Worm (Caenorhabditis elegans) whole organism, young adult: ENCODE data around the gene ugt-55.

ENCODE experiments used
- B0035.1 ChIP-seq: sonication (generic microtip); optimal IDR thresholded peaks from 2 replicates; lab custom pipeline; 2016; ENCODE audit warnings: missing genetic modification characterization, mild to moderate bottlenecking, missing compliant biosample characterization, missing genotype, missing genetic modification reagents
- C06A6.2 ChIP-seq: fragments of 200-800 bp; sonication (Bioruptor generic); conservative IDR thresholded peaks from 2 replicates; pipeline ENCODE4 v1.3.6; 2022; ENCODE audit warnings: missing genetic modification characterization, missing compliant biosample characterization
- F22D6.2 ChIP-seq: sonication (generic microtip); optimal IDR thresholded peaks from 2 replicates; lab custom pipeline; 2016; ENCODE audit warnings: mild to moderate bottlenecking, missing genetic modification characterization, missing compliant biosample characterization
- F33H1.4 ChIP-seq: fragments of 200-800 bp; sonication (Bioruptor generic); IDR thresholded peaks from 2 replicates; pipeline ENCODE4 v1.3.6; 2022; ENCODE audit warnings: missing genetic modification reagents, missing genetic modification characterization, missing compliant biosample characterization
- F49E8.2 ChIP-seq: sonication (generic microtip); optimal IDR thresholded peaks from 3 replicates; lab custom pipeline; 2017; ENCODE audit warnings: missing genetic modification characterization, mild to moderate bottlenecking, missing compliant biosample characterization, antibody characterized with exemption, moderate library complexity; ENCODE audit not compliant: insufficient read depth
- T07F8.4 ChIP-seq: sonication (generic microtip); optimal IDR thresholded peaks from 2 replicates; lab custom pipeline; 2016; ENCODE audit warnings: mild to moderate bottlenecking, missing genetic modification characterization, moderate library complexity, missing compliant biosample characterization
- T26A5.8 ChIP-seq: sonication (generic microtip); optimal IDR thresholded peaks from 2 replicates; lab custom pipeline; 2016; ENCODE audit warnings: missing genetic modification characterization, missing compliant biosample characterization
- Y67H2A.10 ChIP-seq: fragments of 200-800 bp; sonication (Bioruptor generic); conservative IDR thresholded peaks from 2 replicates; pipeline ENCODE4 v1.3.6; 2022; ENCODE audit warnings: missing genetic modification reagents, missing genetic modification characterization, missing compliant biosample characterization
- ZK185.1 ChIP-seq: sonication (generic microtip); optimal IDR thresholded peaks from 2 replicates; lab custom pipeline; 2016; ENCODE audit warnings: mild to moderate bottlenecking, missing genetic modification characterization, missing compliant biosample characterization; ENCODE audit not compliant: poor library complexity, severe bottlenecking
- ama-1 ChIP-seq, 3 experiments: fragments of 150-350 bp in 1 of 3; sonication (generic microtip) in 2 of 3; optimal IDR thresholded peaks; 2 replicates each; lab custom pipeline; 2014 to 2018; ENCODE audit warnings: missing biosample characterization in 2 of 3, missing genetic modification characterization in 2 of 3, missing genetic modification reagents in 2 of 3
- aptf-2 ChIP-seq: fragments of 200-800 bp; sonication (Bioruptor generic); conservative IDR thresholded peaks from 2 replicates; pipeline ENCODE4 v1.3.6; 2022; ENCODE audit warnings: missing genetic modification reagents, missing genetic modification characterization, missing compliant biosample characterization
- aptf-3 ChIP-seq: fragments of 200-800 bp; sonication (Bioruptor generic); IDR thresholded peaks from 2 replicates; pipeline ENCODE4 v1.3.6; 2022; ENCODE audit warnings: missing genetic modification characterization, missing compliant biosample characterization
- atf-7 ChIP-seq: sonication (generic microtip); optimal IDR thresholded peaks from 2 replicates; lab custom pipeline; 2017; ENCODE audit warnings: mild to moderate bottlenecking, missing genetic modification characterization, missing compliant biosample characterization
- cebp-1 ChIP-seq, 2 experiments: fragments of 200-800 bp in 1 of 2; sonication (Bioruptor generic) in 1 of 2; sonication (generic microtip) in 1 of 2; IDR thresholded peaks in 1 of 2; optimal IDR thresholded peaks in 1 of 2; 2 replicates each; pipeline versions ENCODE4 v1.3.6 to Lab custom; 2017 to 2022; ENCODE audit warnings: missing compliant biosample characterization in 2 of 2, missing genetic modification characterization in 2 of 2, mild to moderate bottlenecking in 1 of 2, missing genetic modification reagents in 1 of 2, moderate library complexity in 1 of 2
- ceh-40 ChIP-seq: fragments of 200-800 bp; sonication (Bioruptor generic); IDR thresholded peaks from 2 replicates; pipeline ENCODE4 v1.3.6; 2022; ENCODE audit warnings: missing genetic modification characterization, missing compliant biosample characterization
- chd-7 ChIP-seq: sonication (generic microtip); optimal IDR thresholded peaks from 2 replicates; lab custom pipeline; 2016; ENCODE audit warnings: mild to moderate bottlenecking, missing genetic modification characterization, moderate library complexity, missing compliant biosample characterization
- dox-1 ChIP-seq: fragments of 200-800 bp; sonication (Bioruptor generic); IDR thresholded peaks from 2 replicates; pipeline ENCODE4 v1.3.6; 2022; ENCODE audit warnings: missing genetic modification reagents, missing genetic modification characterization, missing compliant biosample characterization
- dpff-1 ChIP-seq: sonication (generic microtip); optimal IDR thresholded peaks from 2 replicates; lab custom pipeline; 2017; ENCODE audit warnings: mild to moderate bottlenecking, missing genetic modification characterization, missing compliant biosample characterization
- fkh-3 ChIP-seq: sonication (generic microtip); optimal IDR thresholded peaks from 2 replicates; lab custom pipeline; 2016; ENCODE audit warnings: mild to moderate bottlenecking, missing genetic modification characterization, missing compliant biosample characterization
- gei-17 ChIP-seq: fragments of 200-800 bp; sonication (Bioruptor generic); optimal IDR thresholded peaks from 2 replicates; lab custom pipeline; 2018; ENCODE audit warnings: mild to moderate bottlenecking, missing genetic modification characterization, missing compliant biosample characterization
- madf-6 ChIP-seq: fragments of 200-800 bp; sonication (Bioruptor generic); IDR thresholded peaks from 2 replicates; pipeline ENCODE4 v1.3.6; 2022; ENCODE audit warnings: missing genetic modification reagents, missing genetic modification characterization, missing compliant biosample characterization
- mcd-1 ChIP-seq: fragments of 200-800 bp; sonication (Bioruptor generic); IDR thresholded peaks from 2 replicates; pipeline ENCODE4 v1.3.6; 2022; ENCODE audit warnings: missing genetic modification reagents, missing genetic modification characterization, missing compliant biosample characterization
- mel-28 ChIP-seq: sonication (generic microtip); optimal IDR thresholded peaks from 2 replicates; lab custom pipeline; 2016; ENCODE audit warnings: borderline replicate concordance, mild to moderate bottlenecking, missing genetic modification characterization, missing compliant biosample characterization
- mxl-1 ChIP-seq: sonication (generic microtip); optimal IDR thresholded peaks from 2 replicates; lab custom pipeline; 2016; ENCODE audit warnings: missing genetic modification characterization, missing compliant biosample characterization
- nfya-2 ChIP-seq: fragments of 200-800 bp; sonication (Bioruptor generic); IDR thresholded peaks from 2 replicates; pipeline ENCODE4 v1.3.6; 2022; ENCODE audit warnings: missing genetic modification reagents, missing genetic modification characterization, missing compliant biosample characterization
- nfyb-1 ChIP-seq: fragments of 200-800 bp; sonication (Bioruptor generic); IDR thresholded peaks from 2 replicates; pipeline ENCODE4 v1.3.6; 2022; ENCODE audit warnings: missing genetic modification reagents, missing genetic modification characterization, missing compliant biosample characterization
- nhr-80 ChIP-seq: sonication (generic microtip); optimal IDR thresholded peaks from 2 replicates; lab custom pipeline; 2016; ENCODE audit warnings: missing genetic modification characterization, missing compliant biosample characterization
- nhr-90 ChIP-seq: sonication (generic microtip); optimal IDR thresholded peaks from 2 replicates; lab custom pipeline; 2016; ENCODE audit warnings: missing genotype, mild to moderate bottlenecking, missing genetic modification characterization, missing compliant biosample characterization
- pha-4 ChIP-seq: fragments of 150-350 bp; sonication (generic microtip); optimal IDR thresholded peaks from 2 replicates; lab custom pipeline; 2014; ENCODE audit warnings: missing biosample characterization, missing genetic modification reagents, missing genetic modification characterization
- rpc-1 ChIP-seq, 2 experiments: fragments of 150-350 bp in 1 of 2; sonication (generic microtip) in 1 of 2; optimal IDR thresholded peaks; 2 replicates each; lab custom pipeline; 2014 to 2018; ENCODE audit warnings: missing biosample characterization in 1 of 2, missing genetic modification characterization in 1 of 2, missing genetic modification reagents in 1 of 2, missing genotype in 1 of 2
- tbp1 ChIP-seq: fragments of 200-800 bp; sonication (Bioruptor generic); optimal IDR thresholded peaks from 2 replicates; lab custom pipeline; 2018; ENCODE audit warnings: mild to moderate bottlenecking, missing genetic modification characterization, missing compliant biosample characterization
- tlf-1 ChIP-seq: fragments of 200-800 bp; sonication (Bioruptor generic); optimal IDR thresholded peaks from 2 replicates; lab custom pipeline; 2018; ENCODE audit warnings: mild to moderate bottlenecking, missing genetic modification characterization, missing compliant biosample characterization
- ztf-22 ChIP-seq: fragments of 200-800 bp; sonication (Bioruptor generic); optimal IDR thresholded peaks from 2 replicates; lab custom pipeline; 2018; ENCODE audit warnings: mild to moderate bottlenecking, missing genetic modification characterization, moderate library complexity, missing compliant biosample characterization
- ztf-25 ChIP-seq: fragments of 200-800 bp; sonication (Bioruptor generic); IDR thresholded peaks from 2 replicates; pipeline ENCODE4 v1.3.6; 2022; ENCODE audit warnings: missing genetic modification reagents, missing genetic modification characterization, missing compliant biosample characterization
- ztf-6 ChIP-seq: fragments of 200-800 bp; sonication (Bioruptor generic); IDR thresholded peaks from 2 replicates; pipeline ENCODE4 v1.3.6; 2022; ENCODE audit warnings: missing genetic modification reagents, missing genetic modification characterization, missing compliant biosample characterization

ugt-55 gene

DNA sequence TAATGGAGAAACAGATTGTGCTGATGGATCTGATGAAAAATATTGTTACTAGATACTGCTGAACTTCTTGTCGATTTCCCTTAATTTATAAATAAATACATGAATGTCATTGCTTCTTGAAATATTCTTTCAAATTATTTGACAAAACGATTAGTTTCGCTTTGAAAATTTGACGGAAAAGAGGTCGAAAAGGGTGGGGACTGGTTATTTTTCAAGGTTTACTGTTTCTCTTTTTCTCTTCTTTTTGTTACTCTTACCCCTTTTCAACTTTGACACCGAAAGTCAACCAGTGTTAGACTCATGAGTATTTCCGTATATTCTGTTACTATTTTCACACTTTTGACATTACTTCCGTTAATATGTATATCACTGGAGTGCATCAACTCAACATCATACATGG lies 1.2 kb upstream of the ugt-55 start, which contains the start of gene T04H1.12:
TSS of gene T04H1.12 (plus strand) at position 301 of the 400 bp plus-strand sequence.
- no peak for TF ChIP-seq tlf-1
- TF ChIP-seq ztf-25: no peak
- no peak for TF ChIP-seq nhr-80 (tag; lab: Kevin White, UChicago)
- no peak for TF ChIP-seq Y67H2A.10 (GFP tag; lab: Robert Waterston, UW)

DNA sequence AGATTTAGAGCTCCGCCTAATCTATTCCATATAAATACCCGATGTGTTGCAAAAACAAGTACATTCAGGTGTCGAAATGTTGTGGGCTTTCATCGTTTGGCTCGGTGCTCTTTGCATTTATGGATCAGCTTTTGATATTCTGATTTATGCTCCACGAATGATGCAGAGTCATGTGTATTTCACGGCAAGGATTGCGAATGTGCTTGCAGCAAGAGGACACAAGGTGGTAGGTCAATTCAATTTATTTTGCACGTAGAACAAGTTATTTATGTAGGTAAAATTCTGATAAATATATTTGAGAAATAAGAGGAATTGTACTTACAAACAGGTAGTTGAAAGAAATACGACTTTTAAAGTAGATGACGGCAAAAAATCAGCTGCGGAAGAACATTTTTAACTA lies 2.4 kb downstream of the ugt-55 start, which contains the start of gene ugt-56:
TSS of gene ugt-56 (plus strand) at position 61 of the 400 bp plus-strand sequence.
- no peak for TF ChIP-seq mcd-1 (GFP tag; lab: Robert Waterston, UW)
- no peak for TF ChIP-seq ztf-22 (GFP tag; lab: Kevin White, UChicago)
- no peak for TF ChIP-seq fkh-3
- TF ChIP-seq madf-6 (GFP tag; lab: Robert Waterston, UW): no peak

DNA sequence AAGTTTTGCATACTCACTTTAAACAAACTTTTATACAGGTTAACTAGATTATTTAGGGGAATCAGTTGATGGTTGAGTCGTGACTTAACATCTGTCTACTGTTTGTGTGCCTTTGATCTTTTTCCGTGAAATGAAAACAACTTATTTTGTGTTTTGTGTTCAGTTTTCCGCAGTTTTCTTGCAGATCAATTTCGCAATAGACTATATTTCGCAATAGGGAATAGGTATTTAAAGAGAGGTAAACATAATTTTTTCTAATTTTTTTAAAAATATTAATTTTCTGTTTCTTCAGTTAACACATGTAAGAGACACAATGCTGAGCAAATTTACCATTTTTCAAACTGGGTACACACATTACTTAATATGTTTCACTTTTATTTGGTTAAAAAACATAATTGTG lies 4.9 kb downstream of the ugt-55 start, which contains the start of gene tbb-6:
TSS of gene tbb-6 (plus strand) at position 155 of the 400 bp plus-strand sequence.
- TF ChIP-seq mel-28 (tag; lab: Kevin White, UChicago) (no peak), cebp-1 (GFP tag; IDR thresholded peaks at IDR 0.05; lab: Robert Waterston, UW) (peak; percentile 96), cebp-1 (tag; optimal IDR thresholded peaks at IDR 0.05; lab: Kevin White, UChicago) (peak; percentile 99), aptf-3 (GFP tag; lab: Robert Waterston, UW) (no peak), dox-1 (GFP tag; lab: Robert Waterston, UW) (no peak), tbp1 (no peak)

DNA sequence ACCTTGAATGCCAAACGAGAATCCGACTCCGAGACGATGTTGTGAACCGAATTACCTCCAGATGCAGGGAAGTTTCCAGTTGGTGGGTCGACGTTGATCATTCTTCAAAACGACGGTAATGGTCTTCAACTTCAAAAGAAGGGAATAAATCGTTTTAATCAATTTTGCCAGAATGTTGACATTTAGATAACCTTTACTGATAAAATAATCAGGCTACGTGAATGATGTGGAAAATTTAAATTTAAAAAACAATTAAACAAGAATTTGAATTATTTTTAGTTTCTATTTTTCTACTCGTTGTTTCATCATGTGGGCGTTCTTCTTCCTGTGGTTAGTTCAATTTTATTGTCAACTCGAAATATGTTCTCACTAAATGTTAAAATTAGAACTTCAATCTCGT lies 7.2 kb downstream of the ugt-55 start, which contains the start of gene ssp-35:
TSS of gene ssp-35 (minus strand) at position 101 of the 400 bp plus-strand sequence.
- no peak for TF ChIP-seq F49E8.2 (tag; lab: Kevin White, UChicago)
- TF ChIP-seq T26A5.8 (tag; lab: Kevin White, UChicago): no peak
- no peak for TF ChIP-seq chd-7 (tag; lab: Kevin White, UChicago)
- TF ChIP-seq B0035.1 (tag; lab: Kevin White, UChicago): no peak
- no peak for TF ChIP-seq dpff-1 (tag; lab: Kevin White, UChicago)
- no peak for TF ChIP-seq F33H1.4 (GFP tag; lab: Robert Waterston, UW)
- TF ChIP-seq C06A6.2 (GFP tag; lab: Robert Waterston, UW): no peak
- no peak for TF ChIP-seq ama-1 (optimal IDR thresholded peaks at IDR 0.05; lab: Kevin White, UChicago)
- TF ChIP-seq ama-1 (GFP tag; optimal IDR thresholded peaks at IDR 0.05; lab: Kevin White, UChicago): no peak
- TF ChIP-seq gei-17 (GFP tag; lab: Kevin White, UChicago): no peak
- no peak for TF ChIP-seq aptf-2 (GFP tag; lab: Robert Waterston, UW)
- TF ChIP-seq ztf-6 (GFP tag; lab: Robert Waterston, UW): no peak
- no peak for TF ChIP-seq pha-4 (tag; lab: Kevin White, UChicago)

DNA sequence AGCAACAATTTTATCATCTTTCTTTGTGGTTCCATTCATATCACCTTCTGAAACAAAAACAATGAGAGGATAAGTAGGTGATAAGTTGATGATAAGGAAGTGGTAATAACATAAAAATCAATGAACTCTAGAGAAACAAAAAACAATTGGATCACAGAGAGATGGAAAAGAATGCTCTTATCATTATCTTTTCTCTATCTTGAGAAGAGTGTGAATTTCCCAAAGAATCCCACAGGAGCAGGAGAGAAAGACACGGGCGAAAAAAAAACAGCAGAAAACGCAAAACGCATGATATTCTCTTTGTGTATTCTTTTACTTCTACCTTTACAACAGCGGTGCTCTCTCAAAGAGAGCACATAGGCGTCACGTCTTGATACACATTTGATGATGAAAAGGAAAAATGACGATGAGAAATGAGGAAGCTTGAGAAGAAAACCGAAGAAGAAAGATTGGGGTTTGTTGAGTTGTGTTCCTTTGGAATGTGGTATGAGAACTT lies 12.8 kb downstream of the ugt-55 start, which contains the start of gene twk-24:
TSS of gene twk-24 (minus strand) at position 51 of the 496 bp plus-strand sequence.
- TF ChIP-seq B0035.1 (tag; lab: Kevin White, UChicago) (no peak), nfya-2 (no peak), aptf-2 (GFP tag; lab: Robert Waterston, UW) (no peak), nfyb-1 (GFP tag; lab: Robert Waterston, UW) (no peak), atf-7 (tag; lab: Kevin White, UChicago) (no peak), nhr-90 (no peak), mxl-1 (tag; lab: Kevin White, UChicago) (no peak), F22D6.2 (tag; lab: Kevin White, UChicago) (no peak), tlf-1 (no peak), T07F8.4 (tag; lab: Kevin White, UChicago) (no peak), ZK185.1 (tag; lab: Kevin White, UChicago) (no peak), rpc-1 (optimal IDR thresholded peaks at IDR 0.05; lab: Kevin White, UChicago) (no peak), rpc-1 (tag; optimal IDR thresholded peaks at IDR 0.05; lab: Kevin White, UChicago) (no peak), ceh-40 (no peak)
